Worm (Caenorhabditis elegans): Measurements from ENCODE around the gene C30G7.5.

DNA sequence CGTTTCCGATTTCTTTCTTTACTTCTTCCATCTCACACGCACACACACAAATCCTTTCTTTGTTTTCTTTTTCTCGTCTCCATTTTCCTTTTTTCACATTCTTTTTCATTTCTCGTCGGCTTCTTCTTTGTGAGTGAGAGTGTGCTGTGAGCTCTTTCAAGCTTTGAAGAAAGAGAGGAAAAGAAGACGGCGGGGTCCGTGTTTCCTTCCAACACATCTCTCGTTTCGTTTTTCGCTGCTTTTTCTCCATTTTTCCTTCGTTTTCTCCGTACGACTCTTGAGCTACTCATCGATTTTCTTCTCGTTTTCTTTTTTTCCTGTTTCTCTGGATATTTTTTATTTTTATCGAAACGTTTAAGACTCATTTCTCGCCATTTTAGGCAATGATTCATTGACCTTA, 24.4 kb downstream of the C30G7.5 start:
- TF ChIP-seq W03F9.2 (tag; optimal IDR thresholded peaks at IDR 0.05): no peak
- no peak for TF ChIP-seq dao-5 (tag; optimal IDR thresholded peaks at IDR 0.05)
